Worm (Caenorhabditis elegans): ENCODE data around the gene syg-2.

DNA sequence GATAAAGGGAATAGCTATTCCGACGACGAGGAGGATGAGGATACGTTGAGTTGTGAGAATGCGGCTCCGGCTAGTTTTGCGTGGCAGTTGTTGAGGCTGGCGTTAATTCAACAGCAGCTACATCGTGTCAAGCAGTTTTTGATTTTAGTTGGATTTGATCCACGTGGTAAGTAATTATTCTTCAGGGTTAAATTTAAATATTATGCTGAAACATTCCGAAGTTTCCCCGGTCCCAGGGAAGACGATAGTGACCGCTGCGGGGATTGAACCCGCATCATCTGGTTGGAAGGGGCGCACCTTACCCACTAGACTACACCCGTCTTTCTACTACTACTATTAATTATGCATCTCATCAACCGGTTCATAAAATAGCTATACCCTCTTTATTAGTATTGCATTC is 33.6 kb upstream of the syg-2 start:
- TF ChIP-seq nfya-1 (tag; optimal IDR thresholded peaks at IDR 0.05; ENCODE audit: insufficient read depth) (no peak), unc-39 (tag; optimal IDR thresholded peaks at IDR 0.05) (no peak), fkh-2 (tag; optimal IDR thresholded peaks at IDR 0.05) (no peak), sea-2 (GFP tag; optimal IDR thresholded peaks at IDR 0.05) (no peak), ceh-16 (tag; optimal IDR thresholded peaks at IDR 0.05) (no peak), fkh-10 (GFP tag; optimal IDR thresholded peaks at IDR 0.05) (no peak)
